Worm (Caenorhabditis elegans) whole organism, L3 larva: ENCODE data around the gene T19H5.4.

Source experiments
- R02D3.7 ChIP-seq: fragments of 150-350 bp; optimal IDR thresholded peaks from 2 replicates; lab custom pipeline; 2014; ENCODE audit warnings: missing biosample characterization, missing genetic modification characterization
- aly-2 ChIP-seq: fragments of 150-350 bp; optimal IDR thresholded peaks from 2 replicates; lab custom pipeline; 2014; ENCODE audit warnings: missing biosample characterization, missing genetic modification characterization
- ama-1 ChIP-seq: fragments of 150-350 bp; optimal IDR thresholded peaks from 2 replicates; lab custom pipeline; 2018
- ceh-82 ChIP-seq: fragments of 150-350 bp; optimal IDR thresholded peaks from 2 replicates; lab custom pipeline; 2014; ENCODE audit warnings: missing biosample characterization, missing genetic modification characterization
- egl-27 ChIP-seq: sonication (generic microtip); optimal IDR thresholded peaks from 4 replicates; lab custom pipeline; 2017; ENCODE audit warnings: missing biosample characterization, missing genetic modification reagents, missing genetic modification characterization
- elt-1 ChIP-seq: fragments of 150-350 bp; optimal IDR thresholded peaks from 2 replicates; lab custom pipeline; 2014; ENCODE audit warnings: missing biosample characterization, missing genetic modification characterization
- elt-3 ChIP-seq, 3 experiments: fragments of 150-350 bp in 1 of 3; sonication (generic microtip) in 2 of 3; optimal IDR thresholded peaks; 2 replicates in 2 of 3; 4 replicates in 1 of 3; lab custom pipeline; 2014 to 2017; ENCODE audit warnings: missing biosample characterization in 3 of 3, missing genetic modification characterization in 3 of 3
- eor-1 ChIP-seq, 2 experiments: fragments of 150-350 bp; optimal IDR thresholded peaks; 2 replicates each; lab custom pipeline; 2014 to 2018; ENCODE audit warnings: missing biosample characterization in 2 of 2, missing genetic modification characterization in 2 of 2
- fkh-10 ChIP-seq: sonication (generic microtip); optimal IDR thresholded peaks from 2 replicates; lab custom pipeline; 2017; ENCODE audit warnings: missing biosample characterization, missing genetic modification reagents, missing genetic modification characterization
- fos-1 ChIP-seq: fragments of 150-350 bp; optimal IDR thresholded peaks from 2 replicates; lab custom pipeline; 2014; ENCODE audit warnings: missing biosample characterization, missing genetic modification characterization
- hmg-11 ChIP-seq: sonication (generic microtip); optimal IDR thresholded peaks from 2 replicates; lab custom pipeline; 2016; ENCODE audit warnings: missing genetic modification characterization, missing compliant biosample characterization
- jun-1 ChIP-seq: fragments of 150-350 bp; optimal IDR thresholded peaks from 2 replicates; lab custom pipeline; 2014; ENCODE audit warnings: missing biosample characterization, missing genetic modification reagents, missing genetic modification characterization
- lin-15B ChIP-seq: fragments of 150-350 bp; optimal IDR thresholded peaks from 2 replicates; lab custom pipeline; 2014; ENCODE audit warnings: missing biosample characterization, missing genetic modification characterization
- lin-39 ChIP-seq: fragments of 150-350 bp; optimal IDR thresholded peaks from 2 replicates; lab custom pipeline; 2018; ENCODE audit warnings: missing biosample characterization, missing genetic modification reagents, missing genetic modification characterization
- lsy-12 ChIP-seq: sonication (generic microtip); optimal IDR thresholded peaks from 2 replicates; lab custom pipeline; 2016; ENCODE audit warnings: mild to moderate bottlenecking, missing genetic modification characterization, missing compliant biosample characterization
- mdl-1 ChIP-seq: fragments of 150-350 bp; optimal IDR thresholded peaks from 2 replicates; lab custom pipeline; 2014; ENCODE audit warnings: missing biosample characterization, missing genetic modification characterization
- mml-1 ChIP-seq: fragments of 150-350 bp; sonication (generic microtip); optimal IDR thresholded peaks from 3 replicates; lab custom pipeline; 2014; ENCODE audit warnings: missing biosample characterization, missing genetic modification characterization
- nfya-1 ChIP-seq: sonication (generic microtip); optimal IDR thresholded peaks from 2 replicates; lab custom pipeline; 2017; ENCODE audit warnings: missing genetic modification characterization, mild to moderate bottlenecking, missing compliant biosample characterization, antibody characterized with exemption, moderate library complexity; ENCODE audit not compliant: insufficient read depth
- nhr-12 ChIP-seq: fragments of 150-350 bp; optimal IDR thresholded peaks from 2 replicates; lab custom pipeline; 2014; ENCODE audit warnings: missing biosample characterization, missing genetic modification characterization
- nhr-23 ChIP-seq: fragments of 150-350 bp; optimal IDR thresholded peaks from 2 replicates; lab custom pipeline; 2014; ENCODE audit warnings: missing biosample characterization, missing genetic modification reagents, missing genetic modification characterization
- nhr-237 ChIP-seq: fragments of 150-350 bp; optimal IDR thresholded peaks from 2 replicates; lab custom pipeline; 2014; ENCODE audit warnings: missing biosample characterization, missing genetic modification characterization
- nhr-25 ChIP-seq: sonication (generic microtip); optimal IDR thresholded peaks from 2 replicates; lab custom pipeline; 2017; ENCODE audit warnings: missing biosample characterization, missing genetic modification characterization
- nhr-28 ChIP-seq: fragments of 150-350 bp; optimal IDR thresholded peaks from 2 replicates; lab custom pipeline; 2014; ENCODE audit warnings: missing biosample characterization, missing genetic modification characterization
- nhr-43 ChIP-seq: sonication (generic microtip); optimal IDR thresholded peaks from 2 replicates; lab custom pipeline; 2016; ENCODE audit warnings: mild to moderate bottlenecking, missing genetic modification characterization, missing compliant biosample characterization; ENCODE audit not compliant: poor library complexity, severe bottlenecking
- nhr-67 ChIP-seq: fragments of 150-350 bp; optimal IDR thresholded peaks from 2 replicates; lab custom pipeline; 2014; ENCODE audit warnings: missing biosample characterization, missing genetic modification characterization
- nhr-76 ChIP-seq: fragments of 150-350 bp; sonication (generic microtip); optimal IDR thresholded peaks from 5 replicates; lab custom pipeline; 2014; ENCODE audit warnings: missing biosample characterization, missing genetic modification characterization
- nhr-77 ChIP-seq: fragments of 150-350 bp; optimal IDR thresholded peaks from 2 replicates; lab custom pipeline; 2014; ENCODE audit warnings: missing biosample characterization, missing genetic modification characterization
- pha-4 ChIP-seq: fragments of 150-350 bp; optimal IDR thresholded peaks from 2 replicates; lab custom pipeline; 2014; ENCODE audit warnings: missing biosample characterization, missing genetic modification reagents, missing genetic modification characterization
- pqm-1 ChIP-seq: fragments of 150-350 bp; optimal IDR thresholded peaks from 2 replicates; lab custom pipeline; 2017; ENCODE audit warnings: missing biosample characterization, missing genetic modification characterization, inconsistent platforms
- sea-2 ChIP-seq: fragments of 150-350 bp; sonication (generic microtip); optimal IDR thresholded peaks from 4 replicates; lab custom pipeline; 2014; ENCODE audit warnings: missing biosample characterization, missing genetic modification reagents, missing genetic modification characterization
- skn-1 ChIP-seq: fragments of 150-350 bp; optimal IDR thresholded peaks from 2 replicates; lab custom pipeline; 2014; ENCODE audit warnings: missing biosample characterization, missing genetic modification characterization
- snpc-4 ChIP-seq: fragments of 150-350 bp; optimal IDR thresholded peaks from 2 replicates; lab custom pipeline; 2014; ENCODE audit warnings: missing biosample characterization, missing genetic modification characterization
- unc-39 ChIP-seq: sonication (generic microtip); optimal IDR thresholded peaks from 4 replicates; lab custom pipeline; 2017; ENCODE audit warnings: missing biosample characterization, missing genetic modification characterization
- unc-62 ChIP-seq: fragments of 150-350 bp; sonication (generic microtip); optimal IDR thresholded peaks from 4 replicates; lab custom pipeline; 2014; ENCODE audit warnings: missing biosample characterization, missing genetic modification reagents, missing genetic modification characterization
- zag-1 ChIP-seq: fragments of 150-350 bp; optimal IDR thresholded peaks from 2 replicates; lab custom pipeline; 2014; ENCODE audit warnings: missing biosample characterization, missing genetic modification characterization
- ztf-4 ChIP-seq: fragments of 150-350 bp; optimal IDR thresholded peaks from 2 replicates; lab custom pipeline; 2014; ENCODE audit warnings: missing biosample characterization, missing genetic modification characterization

The T19H5.4 gene

ce11 chrII:9480006-9480405 lies 7.2 kb downstream of the T19H5.4 start, which contains the start of gene T19H5.7:
T19H5.7 (minus strand) TSS chrII:9480106.
- TF ChIP-seq hmg-11, result no peak
- no peak for TF ChIP-seq aly-2 (tag; lab: Kevin White, UChicago)
- no peak for TF ChIP-seq eor-1 (tag; optimal IDR thresholded peaks at IDR 0.05; lab: Kevin White, UChicago)
- TF ChIP-seq nhr-77 (tag; lab: Kevin White, UChicago), result no peak
- no peak for TF ChIP-seq zag-1 (tag; lab: Kevin White, UChicago)
- TF ChIP-seq nhr-25 (tag; lab: Kevin White, UChicago), result no peak
- TF ChIP-seq lsy-12 (tag; lab: Kevin White, UChicago), result no peak
- TF ChIP-seq nhr-23 (tag; lab: Kevin White, UChicago), result no peak
- no peak for TF ChIP-seq nhr-67 (tag; lab: Kevin White, UChicago)
- no peak for TF ChIP-seq fkh-10
- no peak for TF ChIP-seq nhr-28 (tag; lab: Kevin White, UChicago)
- TF ChIP-seq ceh-82 (tag; lab: Kevin White, UChicago), result no peak
- no peak for TF ChIP-seq elt-3 (tag; optimal IDR thresholded peaks at IDR 0.05; lab: Kevin White, UChicago)
- no peak for TF ChIP-seq nhr-12 (tag; lab: Kevin White, UChicago)
- no peak for TF ChIP-seq mdl-1 (tag; lab: Kevin White, UChicago)
- TF ChIP-seq nhr-76, result no peak
- no peak for TF ChIP-seq snpc-4 (tag; lab: Kevin White, UChicago)
- no peak for TF ChIP-seq skn-1 (tag; lab: Kevin White, UChicago)
- no peak for TF ChIP-seq nhr-237 (tag; lab: Kevin White, UChicago)
- TF ChIP-seq sea-2, result no peak

DNA sequence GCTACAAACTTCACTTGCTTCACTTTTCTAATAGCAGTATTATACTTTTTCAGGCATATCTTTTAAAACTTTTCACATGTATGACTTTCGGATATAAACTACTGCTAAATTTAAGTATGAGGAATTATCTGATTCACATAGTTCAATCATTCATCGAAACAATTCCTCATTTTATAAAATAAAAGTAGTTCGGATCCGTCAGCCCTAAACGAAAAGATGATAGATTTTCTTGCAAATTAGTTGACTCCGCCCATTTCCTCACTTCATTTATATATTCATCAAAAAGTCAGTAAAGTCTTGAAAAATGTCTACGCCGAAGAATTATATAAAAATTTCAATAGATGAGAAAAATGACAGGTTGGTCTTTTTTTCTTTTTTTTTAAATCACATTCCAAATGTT lies 9.6 kb downstream of the T19H5.4 start, which contains the start of gene chil-27:
chil-27 (plus strand) TSS at position 301 of the 400 bp plus-strand sequence.
- TF ChIP-seq nhr-237 (tag; lab: Kevin White, UChicago) (no peak), elt-3 (tag; optimal IDR thresholded peaks at IDR 0.05; lab: Kevin White, UChicago) (no peak), nhr-43 (tag; lab: Kevin White, UChicago) (no peak), mml-1 (tag; lab: Kevin White, UChicago) (no peak), pha-4 (tag; lab: Kevin White, UChicago) (no peak), jun-1 (tag; lab: Kevin White, UChicago) (no peak), lin-15B (no peak), lsy-12 (tag; lab: Kevin White, UChicago) (no peak), nfya-1 (tag; lab: Kevin White, UChicago) (no peak), nhr-12 (tag; lab: Kevin White, UChicago) (no peak), mdl-1 (tag; lab: Kevin White, UChicago) (no peak), hmg-11 (no peak), unc-39 (tag; lab: Kevin White, UChicago) (no peak), R02D3.7 (tag; lab: Kevin White, UChicago) (no peak), pqm-1 (tag; lab: Kevin White, UChicago) (no peak)

ce11 chrII:9474367-9475105 lies 12.7 kb downstream of the T19H5.4 start, which contains the start of the genes chil-25 and chil-26:
chil-25 (minus strand) TSS chrII:9474467.
chil-26 (plus strand) TSS chrII:9475055.
- TF ChIP-seq jun-1 (tag; lab: Kevin White, UChicago), result no peak
- TF ChIP-seq mml-1 (tag; lab: Kevin White, UChicago), result no peak
- TF ChIP-seq R02D3.7 (tag; lab: Kevin White, UChicago), result no peak
- TF ChIP-seq nhr-43 (tag; lab: Kevin White, UChicago), result no peak
- no peak for TF ChIP-seq elt-3 (tag; optimal IDR thresholded peaks at IDR 0.05; lab: Kevin White, UChicago)
- TF ChIP-seq lin-39 (tag; lab: Kevin White, UChicago), result no peak
- no peak for TF ChIP-seq ztf-4 (tag; lab: Kevin White, UChicago)
- no peak for TF ChIP-seq unc-62 (GFP tag; lab: Kevin White, UChicago)
- no peak for TF ChIP-seq nfya-1 (tag; lab: Kevin White, UChicago)
- TF ChIP-seq elt-1 (tag; lab: Kevin White, UChicago), result no peak
- no peak for TF ChIP-seq fos-1 (tag; lab: Kevin White, UChicago)
- no peak for TF ChIP-seq ama-1 (lab: Kevin White, UChicago)
- TF ChIP-seq lin-15B, result no peak
- TF ChIP-seq eor-1 (tag; optimal IDR thresholded peaks at IDR 0.05; lab: Kevin White, UChicago), result no peak
- TF ChIP-seq mdl-1 (tag; lab: Kevin White, UChicago), result no peak
- TF ChIP-seq egl-27 (tag; lab: Kevin White, UChicago), result no peak
